Worm (Caenorhabditis elegans) whole organism, young adult: ENCODE results near the gene B0244.10.

ENCODE experiments used
- F33H1.4 ChIP-seq: fragments of 200-800 bp; sonication (Bioruptor generic); IDR thresholded peaks from 2 replicates; pipeline ENCODE4 v1.3.6; 2022; ENCODE audit warnings: missing genetic modification reagents, missing genetic modification characterization, missing compliant biosample characterization
- ama-1 ChIP-seq, 3 experiments: fragments of 150-350 bp in 1 of 3; sonication (generic microtip) in 2 of 3; optimal IDR thresholded peaks; 2 replicates each; lab custom pipeline; 2014 to 2018; ENCODE audit warnings: missing biosample characterization in 2 of 3, missing genetic modification characterization in 2 of 3, missing genetic modification reagents in 2 of 3
- athp-1 ChIP-seq: sonication (generic microtip); optimal IDR thresholded peaks from 2 replicates; lab custom pipeline; 2017; ENCODE audit warnings: mild to moderate bottlenecking, missing genetic modification characterization, missing compliant biosample characterization
- pha-4 ChIP-seq: fragments of 150-350 bp; sonication (generic microtip); optimal IDR thresholded peaks from 2 replicates; lab custom pipeline; 2014; ENCODE audit warnings: missing biosample characterization, missing genetic modification reagents, missing genetic modification characterization
- rec-8 ChIP-seq, 2 experiments: sonication (generic microtip); optimal IDR thresholded peaks; 2 replicates each; lab custom pipeline; 2016; ENCODE audit warnings: mild to moderate bottlenecking in 2 of 2, missing genetic modification characterization in 2 of 2, missing genetic modification reagents in 2 of 2, missing genotype in 2 of 2, missing biosample characterization in 1 of 2, missing compliant biosample characterization in 1 of 2, moderate library complexity in 1 of 2
- sdz-38 ChIP-seq: sonication (generic microtip); optimal IDR thresholded peaks from 2 replicates; lab custom pipeline; 2016; ENCODE audit warnings: missing genotype, missing genetic modification characterization, missing compliant biosample characterization
- snpc-4 ChIP-seq, 5 experiments: fragments of 150-350 bp in 1 of 5; sonication (generic microtip) in 4 of 5; optimal IDR thresholded peaks; 2 replicates each; lab custom pipeline; 2014 to 2018; ENCODE audit warnings: missing genetic modification characterization in 5 of 5, missing biosample characterization in 3 of 5, antibody characterized with exemption in 2 of 5, mild to moderate bottlenecking in 2 of 5, missing compliant biosample characterization in 2 of 5, missing genotype in 2 of 5, moderate library complexity in 2 of 5, missing genetic modification reagents in 1 of 5

ce11 chrIII:5711881-5712643 lies 22.9 kb upstream of the B0244.10 start:
- TF ChIP-seq pha-4 (tag; lab: Kevin White, UChicago) (no peak), ama-1 (optimal IDR thresholded peaks at IDR 0.05; lab: Kevin White, UChicago) (no peak), ama-1 (GFP tag; optimal IDR thresholded peaks at IDR 0.05; lab: Kevin White, UChicago) (no peak), F33H1.4 (GFP tag; lab: Robert Waterston, UW) (no peak), snpc-4 (GFP tag; optimal IDR thresholded peaks at IDR 0.05; lab: Kevin White, UChicago) (no peak), snpc-4 (tag; optimal IDR thresholded peaks at IDR 0.05; lab: Kevin White, UChicago) (no peak), rec-8 (tag; optimal IDR thresholded peaks at IDR 0.05; lab: Kevin White, UChicago) (no peak), athp-1 (tag; lab: Kevin White, UChicago) (no peak), sdz-38 (tag; lab: Kevin White, UChicago) (no peak)
